Fruit fly (Drosophila melanogaster) whole organism, embryonic: ENCODE data around the gene CG15625.
A peak's percentile ranks its signal among the peaks of the same experiment; 100 is the strongest.

ENCODE experiments used
- Atf3 ChIP-seq: fragments of 200-800 bp; sonication (Bioruptor generic); optimal IDR thresholded peaks from 3 replicates; lab custom pipeline; 2016; ENCODE audit warnings: missing biosample characterization, missing genetic modification characterization
- CG10147 ChIP-seq: fragments of 200-800 bp; sonication (Bioruptor generic); optimal IDR thresholded peaks from 2 replicates; lab custom pipeline; 2019; ENCODE audit warnings: missing biosample characterization, mild to moderate bottlenecking, missing genetic modification characterization, moderate library complexity
- CG10431 ChIP-seq: fragments of 200-800 bp; sonication (Bioruptor generic); optimal IDR thresholded peaks from 3 replicates; lab custom pipeline; 2018; ENCODE audit warnings: missing biosample characterization, mild to moderate bottlenecking, missing genetic modification characterization
- CG11093 ChIP-seq: fragments of 200-800 bp; sonication (Bioruptor generic); IDR thresholded peaks from 3 replicates; pipeline ENCODE4 v1.3.6; 2022; ENCODE audit warnings: missing biosample characterization, missing genetic modification characterization
- CG11696 ChIP-seq: fragments of 200-800 bp; sonication (Bioruptor generic); IDR thresholded peaks from 2 replicates; pipeline ENCODE4 v1.3.6; 2022; ENCODE audit warnings: missing biosample characterization, missing genetic modification characterization
- CG13424 ChIP-seq: fragments of 200-800 bp; sonication (Bioruptor generic); optimal IDR thresholded peaks from 2 replicates; lab custom pipeline; 2019; ENCODE audit warnings: missing biosample characterization, mild to moderate bottlenecking, missing genetic modification characterization, moderate library complexity
- CG14050 ChIP-seq: fragments of 200-800 bp; sonication (Bioruptor generic); IDR thresholded peaks from 3 replicates; pipeline ENCODE4 v1.3.6; 2022; ENCODE audit warnings: missing biosample characterization, missing genetic modification characterization
- CG14965 ChIP-seq: fragments of 200-800 bp; sonication (Bioruptor generic); optimal IDR thresholded peaks from 2 replicates; lab custom pipeline; 2016; ENCODE audit warnings: missing biosample characterization, missing genetic modification characterization, borderline replicate concordance
- CG18764 ChIP-seq: fragments of 200-800 bp; sonication (Bioruptor generic); optimal IDR thresholded peaks from 3 replicates; lab custom pipeline; 2016; ENCODE audit warnings: missing biosample characterization, missing genetic modification characterization
- CG2120 ChIP-seq: fragments of 200-800 bp; sonication (Bioruptor generic); optimal IDR thresholded peaks from 3 replicates; lab custom pipeline; 2016; ENCODE audit warnings: missing biosample characterization, missing genetic modification characterization
- CG32532 ChIP-seq: fragments of 200-800 bp; sonication (Bioruptor generic); IDR thresholded peaks from 2 replicates; pipeline ENCODE4 v1.3.6; 2022; ENCODE audit warnings: missing biosample characterization, missing genetic modification characterization
- CG4404 ChIP-seq: fragments of 200-800 bp; sonication (Bioruptor generic); IDR thresholded peaks from 2 replicates; pipeline ENCODE4 v1.3.6; 2022; ENCODE audit warnings: missing biosample characterization, missing genetic modification characterization
- CG9727 ChIP-seq: fragments of 200-800 bp; sonication (Bioruptor generic); optimal IDR thresholded peaks from 3 replicates; lab custom pipeline; 2017; ENCODE audit warnings: missing biosample characterization, mild to moderate bottlenecking, missing genetic modification characterization
- CG9797 ChIP-seq: fragments of 200-800 bp; sonication (Bioruptor generic); optimal IDR thresholded peaks from 3 replicates; lab custom pipeline; 2018; ENCODE audit warnings: missing biosample characterization, mild to moderate bottlenecking, missing genetic modification characterization
- E2f2 ChIP-seq: fragments of 200-800 bp; sonication (Bioruptor generic); IDR thresholded peaks from 2 replicates; pipeline ENCODE4 v1.3.6; 2022; ENCODE audit warnings: missing biosample characterization, missing genetic modification characterization
- Ets65A ChIP-seq: fragments of 200-800 bp; sonication (Bioruptor generic); peaks from one replicate; lab custom pipeline; 2016; ENCODE audit warnings: missing biosample characterization, missing genetic modification characterization
- Fer2 ChIP-seq: fragments of 200-800 bp; sonication (Bioruptor generic); optimal IDR thresholded peaks from 2 replicates; lab custom pipeline; 2018; ENCODE audit warnings: missing biosample characterization, mild to moderate bottlenecking, missing genetic modification characterization, moderate library complexity
- Hr51 ChIP-seq, 2 experiments: fragments of 200-800 bp; sonication (Bioruptor generic); optimal IDR thresholded peaks; 2 replicates in 1 of 2; 3 replicates in 1 of 2; lab custom pipeline; 2016 to 2018; ENCODE audit warnings: missing biosample characterization in 2 of 2, missing genetic modification characterization in 2 of 2, mild to moderate bottlenecking in 1 of 2, moderate library complexity in 1 of 2
- Ptx1 ChIP-seq: fragments of 200-800 bp; sonication (Bioruptor generic); IDR thresholded peaks from 2 replicates; pipeline ENCODE4 v1.3.6; 2022; ENCODE audit warnings: missing biosample characterization, missing genetic modification characterization
- Stat92E ChIP-seq, 3 experiments: fragments of >200 bp in 2 of 3; fragments of 200-800 bp in 1 of 3; sonication (Bioruptor generic) in 1 of 3; optimal IDR thresholded peaks; 2 replicates each; lab custom pipeline; 2017 to 2019; ENCODE audit warnings: missing biosample characterization in 3 of 3, missing genetic modification characterization in 3 of 3, mild to moderate bottlenecking in 1 of 3, moderate library complexity in 1 of 3
- TFAM ChIP-seq: fragments of 200-800 bp; sonication (Bioruptor generic); optimal IDR thresholded peaks from 2 replicates; lab custom pipeline; 2017; ENCODE audit warnings: missing biosample characterization, missing genetic modification characterization, inconsistent platforms
- al ChIP-seq: fragments of 200-800 bp; sonication (Bioruptor generic); IDR thresholded peaks from 2 replicates; pipeline ENCODE4 v1.3.6; 2022; ENCODE audit warnings: missing biosample characterization, missing genetic modification characterization
- bbx ChIP-seq: fragments of 200-800 bp; sonication (Bioruptor generic); IDR thresholded peaks from 2 replicates; pipeline ENCODE4 v1.3.6; 2022; ENCODE audit warnings: missing biosample characterization, missing genetic modification characterization; ENCODE audit not compliant: partially characterized antibody
- bcd ChIP-seq: fragments of 200-800 bp; sonication (Bioruptor generic); optimal IDR thresholded peaks from 2 replicates; lab custom pipeline; 2017; ENCODE audit warnings: missing biosample characterization, mild to moderate bottlenecking, missing genetic modification characterization
- cad ChIP-seq: fragments of >200 bp; optimal IDR thresholded peaks from 2 replicates; lab custom pipeline; 2017; ENCODE audit warnings: missing biosample characterization, missing genetic modification characterization
- cas ChIP-seq: fragments of 200-800 bp; sonication (Bioruptor generic); IDR thresholded peaks from 2 replicates; pipeline ENCODE4 v1.3.6; 2022; ENCODE audit warnings: missing biosample characterization, missing genetic modification characterization
- caup ChIP-seq: fragments of 200-800 bp; sonication (Bioruptor generic); optimal IDR thresholded peaks from 3 replicates; lab custom pipeline; 2017; ENCODE audit warnings: missing biosample characterization, mild to moderate bottlenecking, missing genetic modification characterization, moderate library complexity; ENCODE audit not compliant: severe bottlenecking
- ci ChIP-seq: fragments of 200-800 bp; sonication (Bioruptor generic); IDR thresholded peaks from 3 replicates; pipeline ENCODE4 v1.3.6; 2022; ENCODE audit warnings: missing biosample characterization, missing genetic modification characterization
- crp ChIP-seq, 2 experiments: fragments of 200-800 bp; sonication (Bioruptor generic); optimal IDR thresholded peaks; 2 replicates in 1 of 2; 3 replicates in 1 of 2; lab custom pipeline; 2017; ENCODE audit warnings: missing biosample characterization in 2 of 2, missing genetic modification characterization in 2 of 2, mild to moderate bottlenecking in 1 of 2, moderate library complexity in 1 of 2
- cwo ChIP-seq: fragments of 200-800 bp; sonication (Bioruptor generic); optimal IDR thresholded peaks from 3 replicates; lab custom pipeline; 2017; ENCODE audit warnings: missing biosample characterization, missing genetic modification characterization, mild to moderate bottlenecking, moderate library complexity, missing genetic modification reagents
- danr ChIP-seq: fragments of 200-800 bp; sonication (Bioruptor generic); IDR thresholded peaks from 2 replicates; pipeline ENCODE4 v1.3.6; 2022; ENCODE audit warnings: missing biosample characterization, missing genetic modification characterization
- dmrt11E ChIP-seq: fragments of 200-800 bp; sonication (Bioruptor generic); optimal IDR thresholded peaks from 3 replicates; lab custom pipeline; 2018; ENCODE audit warnings: missing biosample characterization, mild to moderate bottlenecking, missing genetic modification characterization, moderate library complexity
- eyg ChIP-seq: fragments of 200-800 bp; sonication (Bioruptor generic); optimal IDR thresholded peaks from 3 replicates; lab custom pipeline; 2016; ENCODE audit warnings: missing biosample characterization, missing genetic modification characterization
- gcm ChIP-seq: fragments of 200-800 bp; sonication (Bioruptor generic); optimal IDR thresholded peaks from 2 replicates; lab custom pipeline; 2019; ENCODE audit warnings: missing biosample characterization, mild to moderate bottlenecking, missing genetic modification characterization, moderate library complexity
- gcm2 ChIP-seq: fragments of 200-800 bp; sonication (Bioruptor generic); optimal IDR thresholded peaks from 2 replicates; lab custom pipeline; 2016; ENCODE audit warnings: missing biosample characterization, missing genetic modification characterization
- gro ChIP-seq: fragments of 200-800 bp; sonication (Bioruptor generic); optimal IDR thresholded peaks from 2 replicates; lab custom pipeline; 2016; ENCODE audit warnings: missing biosample characterization, missing genetic modification characterization
- hb ChIP-seq: fragments of 200-800 bp; sonication (Bioruptor generic); IDR thresholded peaks from 3 replicates; pipeline ENCODE4 v1.3.6; 2022; ENCODE audit warnings: missing biosample characterization, missing genetic modification characterization; ENCODE audit not compliant: partially characterized antibody
- hkb ChIP-seq, 2 experiments: fragments of 200-800 bp in 1 of 2; fragments of >200 bp in 1 of 2; sonication (Bioruptor generic) in 1 of 2; IDR thresholded peaks in 1 of 2; optimal IDR thresholded peaks in 1 of 2; 2 replicates each; pipeline versions ENCODE4 v1.3.6 to Lab custom; 2017 to 2022; ENCODE audit warnings: missing biosample characterization in 1 of 2, missing genetic modification characterization in 1 of 2
- jumu ChIP-seq: fragments of 200-800 bp; sonication (Bioruptor generic); optimal IDR thresholded peaks from 3 replicates; lab custom pipeline; 2016; ENCODE audit warnings: missing biosample characterization, missing genetic modification characterization
- lmd ChIP-seq: fragments of 200-800 bp; sonication (Bioruptor generic); IDR thresholded peaks from 2 replicates; pipeline ENCODE4 v1.3.6; 2022; ENCODE audit warnings: missing biosample characterization, missing genetic modification characterization
- lov ChIP-seq, 2 experiments: fragments of 200-800 bp in 1 of 2; fragments of >200 bp in 1 of 2; sonication (Bioruptor generic) in 1 of 2; IDR thresholded peaks in 1 of 2; optimal IDR thresholded peaks in 1 of 2; 2 replicates in 1 of 2; 3 replicates in 1 of 2; pipeline versions ENCODE4 v1.3.6 to Lab custom; 2017 to 2022; ENCODE audit warnings: missing biosample characterization in 1 of 2, missing genetic modification characterization in 1 of 2
- maf-S ChIP-seq: fragments of 200-800 bp; sonication (Bioruptor generic); optimal IDR thresholded peaks from 2 replicates; lab custom pipeline; 2016; ENCODE audit warnings: missing biosample characterization, missing genetic modification characterization
- mam ChIP-seq: fragments of 200-800 bp; sonication (Bioruptor generic); optimal IDR thresholded peaks from 3 replicates; lab custom pipeline; 2016; ENCODE audit warnings: missing biosample characterization, missing genetic modification characterization
- p53 ChIP-seq: fragments of 200-800 bp; sonication (Bioruptor generic); optimal IDR thresholded peaks from 2 replicates; lab custom pipeline; 2016; ENCODE audit warnings: missing biosample characterization, missing genetic modification characterization
- pzg ChIP-seq: fragments of 200-800 bp; sonication (Bioruptor generic); optimal IDR thresholded peaks from 3 replicates; lab custom pipeline; 2018; ENCODE audit warnings: missing biosample characterization, mild to moderate bottlenecking, missing genetic modification characterization, moderate library complexity
- sens ChIP-seq: fragments of 200-800 bp; sonication (Bioruptor generic); peaks from one replicate; lab custom pipeline; 2016; ENCODE audit warnings: missing biosample characterization, missing genetic modification characterization
- sim ChIP-seq: fragments of 200-800 bp; sonication (Bioruptor generic); IDR thresholded peaks from 2 replicates; pipeline ENCODE4 v1.3.6; 2022; ENCODE audit warnings: missing biosample characterization, missing genetic modification characterization
- ssp ChIP-seq: fragments of 200-800 bp; sonication (Bioruptor generic); IDR thresholded peaks from 2 replicates; pipeline ENCODE4 v1.3.6; 2022; ENCODE audit warnings: missing biosample characterization, missing genetic modification characterization
- stwl ChIP-seq: fragments of 200-800 bp; sonication (Bioruptor generic); optimal IDR thresholded peaks from 3 replicates; lab custom pipeline; 2018; ENCODE audit warnings: missing biosample characterization, mild to moderate bottlenecking, missing genetic modification characterization, moderate library complexity
- toy ChIP-seq: fragments of 200-800 bp; sonication (Bioruptor generic); IDR thresholded peaks from 2 replicates; pipeline ENCODE4 v1.3.6; 2022; ENCODE audit warnings: missing biosample characterization, missing genetic modification characterization

The CG15625 gene

dm6 chr2L:4861503-4861902, 28.3 kb upstream of the CG15625 start (continued):
- peak in 1 of 2 experiments; percentile 10 for TF ChIP-seq Hr51 (GFP tag; optimal IDR thresholded peaks at IDR 0.05; lab: Kevin White, UChicago)
- TF ChIP-seq Ets65A (GFP tag; lab: Kevin White, UChicago), result peak; percentile 51
- no peak for TF ChIP-seq p53 (GFP tag; lab: Kevin White, UChicago)
- 0 out of 3 replicates have a peak, but pooled peaks have one; percentile 46 for TF ChIP-seq ci (GFP tag; lab: Robert Waterston, UW)
- TF ChIP-seq CG10431 (GFP tag; lab: Kevin White, UChicago), result no peak
- TF ChIP-seq ssp (GFP tag; lab: Robert Waterston, UW), result no peak
- TF ChIP-seq gro (GFP tag; lab: Kevin White, UChicago), result no peak
- TF ChIP-seq cwo (GFP tag; lab: Kevin White, UChicago), result peak; percentile 55
- TF ChIP-seq CG11093 (GFP tag; lab: Robert Waterston, UW), result peak; percentile 36; the same call in 1 of the 3 replicates
- no peak for TF ChIP-seq dmrt11E (tag; lab: Kevin White, UChicago)
- TF ChIP-seq mam (GFP tag; lab: Kevin White, UChicago), result peak; percentile 57
- TF ChIP-seq CG14965, result no peak
- TF ChIP-seq CG18764, result no peak
- no peak for TF ChIP-seq Stat92E (GFP tag; optimal IDR thresholded peaks at IDR 0.05; lab: Kevin White, UChicago)
- TF ChIP-seq lov (optimal IDR thresholded peaks at IDR 0.05; lab: Kevin White, UChicago), result no peak
- TF ChIP-seq lov (GFP tag; IDR thresholded peaks at IDR 0.05; lab: Robert Waterston, UW), result no peak
- TF ChIP-seq CG4404 (GFP tag; lab: Robert Waterston, UW), result peak; percentile 31; the same call in 1 of the 2 replicates
- TF ChIP-seq CG11696 (GFP tag; lab: Robert Waterston, UW), result peak; percentile 53; the same call in 1 of the 2 replicates
- no peak for TF ChIP-seq CG14050
- TF ChIP-seq CG13424, result peak; percentile 19
- no peak for TF ChIP-seq TFAM (GFP tag; lab: Kevin White, UChicago)
- TF ChIP-seq bbx (GFP tag; lab: Robert Waterston, UW), result no peak
- no peak for TF ChIP-seq Atf3
- no peak for TF ChIP-seq CG9797 (GFP tag; lab: Kevin White, UChicago)
- TF ChIP-seq Fer2, result peak; percentile 18
- TF ChIP-seq gcm (GFP tag; lab: Kevin White, UChicago), result no peak
- TF ChIP-seq sens (GFP tag; lab: Kevin White, UChicago), result no peak
- no peak for TF ChIP-seq jumu (GFP tag; lab: Kevin White, UChicago)
- TF ChIP-seq CG10147 (GFP tag; lab: Kevin White, UChicago), result no peak
- peak; percentile 37 for TF ChIP-seq CG2120 (GFP tag; lab: Kevin White, UChicago)
- no peak for TF ChIP-seq stwl (tag; lab: Kevin White, UChicago)
- TF ChIP-seq CG9727 (GFP tag; lab: Kevin White, UChicago), result peak; percentile 4
- TF ChIP-seq pzg, result no peak
- TF ChIP-seq bcd (GFP tag; lab: Kevin White, UChicago), result peak; percentile 11
- TF ChIP-seq gcm2 (GFP tag; lab: Kevin White, UChicago), result no peak
- no peak for TF ChIP-seq hb (GFP tag; lab: Robert Waterston, UW)
- TF ChIP-seq al (GFP tag; lab: Robert Waterston, UW), result no peak
- TF ChIP-seq lmd (GFP tag; lab: Robert Waterston, UW), result peak; percentile 23; the same call in 1 of the 2 replicates
- no peak for TF ChIP-seq cas (GFP tag; lab: Robert Waterston, UW)
- peak; percentile 61 for TF ChIP-seq Ptx1 (GFP tag; lab: Robert Waterston, UW)
- no peak for TF ChIP-seq danr
- no peak for TF ChIP-seq maf-S (GFP tag; lab: Kevin White, UChicago)
- peak; percentile 42; the same call in 1 of the 2 replicates for TF ChIP-seq toy (GFP tag; lab: Robert Waterston, UW)
- TF ChIP-seq cad (GFP tag; lab: Kevin White, UChicago), result no peak
- TF ChIP-seq crp (GFP tag; optimal IDR thresholded peaks at IDR 0.05; lab: Kevin White, UChicago), result no peak
- no peak for TF ChIP-seq sim (GFP tag; lab: Robert Waterston, UW)
- no peak for TF ChIP-seq eyg (GFP tag; lab: Kevin White, UChicago)
- TF ChIP-seq caup (GFP tag; lab: Kevin White, UChicago), result no peak
- TF ChIP-seq E2f2 (GFP tag; lab: Robert Waterston, UW), result no peak; the same call in 1 of the 2 replicates
- no peak for TF ChIP-seq hkb (optimal IDR thresholded peaks at IDR 0.05; lab: Kevin White, UChicago)
- TF ChIP-seq hkb (GFP tag; IDR thresholded peaks at IDR 0.05; lab: Robert Waterston, UW), result peak; percentile 47; the same call in 1 of the 2 replicates
- peak; percentile 74 for TF ChIP-seq CG32532
